Worm (Caenorhabditis elegans): Measurements from ENCODE around the gene mog-2.
A peak's percentile ranks its signal among the peaks of the same experiment; 100 is the strongest.

mog-2 gene

ce11 chrII:4312115-4312514 is 12.0 kb upstream of the mog-2 start, which contains the start of gene plep-1:
Gene plep-1 (minus strand): TSS chrII:4312215.
- no peak for TF ChIP-seq egl-43 (GFP tag; IDR thresholded peaks at IDR 0.05)
- no peak for TF ChIP-seq Y5F2A.4 (GFP tag; optimal IDR thresholded peaks at IDR 0.05)
- no peak for TF ChIP-seq nhr-102 (tag; optimal IDR thresholded peaks at IDR 0.05)
- TF ChIP-seq dpl-1 (GFP tag; optimal IDR thresholded peaks at IDR 0.05), result no peak
- no peak for TF ChIP-seq unc-39 (tag; optimal IDR thresholded peaks at IDR 0.05)
- TF ChIP-seq nhr-77 (tag; optimal IDR thresholded peaks at IDR 0.05), result no peak
- TF ChIP-seq nhr-10 (tag; optimal IDR thresholded peaks at IDR 0.05), result no peak
- no peak for TF ChIP-seq mdt-29 (GFP tag; IDR thresholded peaks at IDR 0.05)
- TF ChIP-seq Y48G9A.11 (GFP tag; IDR thresholded peaks at IDR 0.05), result no peak
- no peak for TF ChIP-seq T20F7.1 (GFP tag; optimal IDR thresholded peaks at IDR 0.05)
- TF ChIP-seq daf-12 (tag; optimal IDR thresholded peaks at IDR 0.05), result no peak
- no peak for TF ChIP-seq lim-7 (GFP tag; IDR thresholded peaks at IDR 0.05)
- TF ChIP-seq nhr-28 (tag; optimal IDR thresholded peaks at IDR 0.05), result no peak
- TF ChIP-seq D1046.2 (GFP tag; IDR thresholded peaks at IDR 0.05), result no peak
- TF ChIP-seq vab-7 (GFP tag; IDR thresholded peaks at IDR 0.05), result no peak
- TF ChIP-seq mxl-2 (GFP tag; conservative IDR thresholded peaks at IDR 0.05), result no peak
- no peak for TF ChIP-seq spr-1 (tag; optimal IDR thresholded peaks at IDR 0.05)
- TF ChIP-seq hlh-11 (tag; optimal IDR thresholded peaks at IDR 0.05), result no peak
- no peak for TF ChIP-seq dmd-8 (GFP tag; IDR thresholded peaks at IDR 0.05)

ce11 chrII:4316011-4316410 is 8.2 kb upstream of the mog-2 start, which contains the start of gene srw-40:
Gene srw-40 (minus strand): TSS chrII:4316111.
- TF ChIP-seq aha-1 (tag), result peak; percentile 47
- TF ChIP-seq F37D6.2 (tag; optimal IDR thresholded peaks at IDR 0.05), result no peak

ce11 chrII:4319537-4320019 is 4.6 kb upstream of the mog-2 start, which contains the start of gene Y52E8A.6:
Gene Y52E8A.6 (minus strand): TSS chrII:4319969.
- TF ChIP-seq dve-1 (tag; optimal IDR thresholded peaks at IDR 0.05; ENCODE audit: insufficient read depth) (no peak), tag-97 (GFP tag; IDR thresholded peaks at IDR 0.05) (no peak), aha-1 (tag) (peak; percentile 97)

- peak; percentile 12 for TF ChIP-seq unc-130 (GFP tag; optimal IDR thresholded peaks at IDR 0.05)
- TF ChIP-seq unc-62 (GFP tag; optimal IDR thresholded peaks at IDR 0.05 in 1 of 2), result no peak
- no peak for TF ChIP-seq unc-62 (tag; optimal IDR thresholded peaks at IDR 0.05)
These were observed 3.7 kb upstream of the mog-2 start, which contains the start of gene Y52E8A.2 for ce11 chrII:4320455-4320854. Gene Y52E8A.2 (plus strand): TSS chrII:4320836.

ce11 chrII:4321766-4322165 is 2.4 kb upstream of the mog-2 start, which contains the start of gene Y52E8A.1:
Gene Y52E8A.1 (plus strand): TSS chrII:4322066.
- no peak for TF ChIP-seq zip-11 (GFP tag; IDR thresholded peaks at IDR 0.05)
- peak in 1 of 2 experiments; percentile 17 for TF ChIP-seq unc-62 (GFP tag; optimal IDR thresholded peaks at IDR 0.05 in 1 of 2)
- TF ChIP-seq unc-62 (tag; optimal IDR thresholded peaks at IDR 0.05), result no peak

ce11 chrII:4322871-4323270 is 1.3 kb upstream of the mog-2 start, which contains the start of gene H20J04.6:
Gene H20J04.6 (plus strand): TSS chrII:4323256.
- TF ChIP-seq dpl-1 (GFP tag; optimal IDR thresholded peaks at IDR 0.05) (peak; percentile 62), dmd-6 (GFP tag; IDR thresholded peaks at IDR 0.05) (no peak)

- TF ChIP-seq snpc-1.2 (GFP tag; IDR thresholded peaks at IDR 0.05), result no peak
- no peak for TF ChIP-seq skn-1 (tag; optimal IDR thresholded peaks at IDR 0.05)
- TF ChIP-seq spr-3 (GFP tag; optimal IDR thresholded peaks at IDR 0.05), result no peak
- no peak for TF ChIP-seq ceh-20 (GFP tag; IDR thresholded peaks at IDR 0.05)
- no peak for TF ChIP-seq unc-62 (GFP tag; optimal IDR thresholded peaks at IDR 0.05 in 1 of 2)
- TF ChIP-seq unc-62 (tag; optimal IDR thresholded peaks at IDR 0.05), result no peak
- TF ChIP-seq T26A8.4 (GFP tag; IDR thresholded peaks at IDR 0.05), result no peak
- TF ChIP-seq arid-1 (GFP tag; conservative IDR thresholded peaks at IDR 0.05), result no peak
- TF ChIP-seq nhr-25 (tag; optimal IDR thresholded peaks at IDR 0.05; ENCODE audit: borderline replicate concordance, insufficient read depth), result no peak
- TF ChIP-seq daf-16 (GFP tag; optimal IDR thresholded peaks at IDR 0.05), result no peak
- no peak for TF ChIP-seq daf-16 (tag; optimal IDR thresholded peaks at IDR 0.05)
- TF ChIP-seq nhr-76 (tag; optimal IDR thresholded peaks at IDR 0.05), result no peak
- TF ChIP-seq spr-1 (tag; optimal IDR thresholded peaks at IDR 0.05), result no peak
- no peak for TF ChIP-seq ceh-28 (tag; optimal IDR thresholded peaks at IDR 0.05)
- no peak for TF ChIP-seq ctbp-1 (GFP tag; IDR thresholded peaks at IDR 0.05)
- no peak for TF ChIP-seq F44E2.7 (GFP tag; IDR thresholded peaks at IDR 0.05)
- TF ChIP-seq dpl-1 (GFP tag; optimal IDR thresholded peaks at IDR 0.05), result no peak
These were observed 2.3 kb downstream of the mog-2 start, which contains the start of gene pfd-2 for ce11 chrII:4326420-4326819. Gene pfd-2 (plus strand): TSS chrII:4326720.
